Worm (Caenorhabditis elegans) whole organism, early embryonic: ENCODE data around the gene fbxa-28.

ENCODE experiments used
- B0310.2 ChIP-seq: sonication (generic microtip); optimal IDR thresholded peaks from 2 replicates; lab custom pipeline; 2016; ENCODE audit warnings: mild to moderate bottlenecking, missing genetic modification characterization, missing compliant biosample characterization
- F13C5.2 ChIP-seq: sonication (generic microtip); optimal IDR thresholded peaks from 2 replicates; lab custom pipeline; 2017; ENCODE audit warnings: mild to moderate bottlenecking, missing genetic modification characterization, inconsistent platforms, missing compliant biosample characterization
- aly-1 ChIP-seq: sonication (generic microtip); optimal IDR thresholded peaks from 2 replicates; lab custom pipeline; 2016; ENCODE audit warnings: missing genetic modification characterization, missing compliant biosample characterization
- ama-1 ChIP-seq: fragments of 150-350 bp; optimal IDR thresholded peaks from 2 replicates; lab custom pipeline; 2014
- ceh-13 ChIP-seq: fragments of 200-800 bp; sonication (Bioruptor generic); optimal IDR thresholded peaks from 2 replicates; lab custom pipeline; 2018; ENCODE audit warnings: mild to moderate bottlenecking, missing genetic modification characterization, missing compliant biosample characterization
- ceh-36 ChIP-seq: sonication (generic microtip); optimal IDR thresholded peaks from 2 replicates; lab custom pipeline; 2016; ENCODE audit warnings: missing genetic modification characterization, inconsistent platforms, missing compliant biosample characterization
- ets-7 ChIP-seq: sonication (generic microtip); optimal IDR thresholded peaks from 2 replicates; lab custom pipeline; 2016; ENCODE audit warnings: missing genotype, missing genetic modification characterization, missing compliant biosample characterization
- flt-1 ChIP-seq: fragments of 200-800 bp; sonication (Bioruptor generic); IDR thresholded peaks from 2 replicates; pipeline ENCODE4 v1.3.6; 2022; ENCODE audit warnings: missing genetic modification characterization, missing compliant biosample characterization
- hmbx-1 ChIP-seq: sonication (generic microtip); optimal IDR thresholded peaks from 2 replicates; lab custom pipeline; 2016; ENCODE audit warnings: mild to moderate bottlenecking, missing genetic modification characterization, missing compliant biosample characterization
- hmg-4 ChIP-seq: fragments of 200-800 bp; sonication (Bioruptor generic); optimal IDR thresholded peaks from 2 replicates; lab custom pipeline; 2018; ENCODE audit warnings: mild to moderate bottlenecking, missing genetic modification characterization, missing compliant biosample characterization
- hnd-1 ChIP-seq: sonication (generic microtip); optimal IDR thresholded peaks from 2 replicates; lab custom pipeline; 2016; ENCODE audit warnings: missing genetic modification characterization, missing compliant biosample characterization
- pes-1 ChIP-seq: fragments of 200-800 bp; sonication (Bioruptor generic); IDR thresholded peaks from 2 replicates; pipeline ENCODE4 v1.3.6; 2022; ENCODE audit warnings: missing genetic modification reagents, missing genetic modification characterization, missing compliant biosample characterization
- scrt-1 ChIP-seq: fragments of 200-800 bp; sonication (Bioruptor generic); IDR thresholded peaks from 2 replicates; pipeline ENCODE4 v1.3.6; 2022; ENCODE audit warnings: missing genetic modification characterization, missing compliant biosample characterization
- sea-1 ChIP-seq: fragments of 200-800 bp; sonication (Bioruptor generic); conservative IDR thresholded peaks from 2 replicates; pipeline ENCODE4 v1.3.6; 2022; ENCODE audit warnings: missing genetic modification characterization, missing compliant biosample characterization
- tbx-11 ChIP-seq: fragments of 200-800 bp; sonication (Bioruptor generic); IDR thresholded peaks from 2 replicates; pipeline ENCODE4 v1.3.6; 2022; ENCODE audit warnings: missing genetic modification characterization, missing compliant biosample characterization
- tbx-37 ChIP-seq: fragments of 200-800 bp; sonication (Bioruptor generic); conservative IDR thresholded peaks from 2 replicates; pipeline ENCODE4 v1.3.6; 2022; ENCODE audit warnings: missing genetic modification reagents, missing genetic modification characterization, missing compliant biosample characterization
- tra-4 ChIP-seq: sonication (generic microtip); optimal IDR thresholded peaks from 2 replicates; lab custom pipeline; 2017; ENCODE audit warnings: missing genetic modification characterization, missing compliant biosample characterization

The fbxa-28 gene

ce11 chrIII:1293135-1293534 is 4.6 kb upstream of the fbxa-28 start, which contains the start of gene fbxa-36:
TSS of gene fbxa-36 (minus strand) at chrIII:1293235.
- TF ChIP-seq tbx-37 (GFP tag; lab: Robert Waterston, UW) (no peak), sea-1 (no peak), B0310.2 (tag; lab: Kevin White, UChicago) (no peak), ceh-36 (tag; lab: Kevin White, UChicago) (no peak), hmbx-1 (tag; lab: Kevin White, UChicago) (no peak), flt-1 (GFP tag; lab: Robert Waterston, UW) (no peak), hnd-1 (tag; lab: Kevin White, UChicago) (no peak), scrt-1 (GFP tag; lab: Robert Waterston, UW) (no peak), ama-1 (lab: Kevin White, UChicago) (no peak), hmg-4 (no peak), ceh-13 (no peak), tbx-11 (no peak), pes-1 (no peak), tra-4 (tag; lab: Kevin White, UChicago) (no peak), F13C5.2 (no peak), aly-1 (tag; lab: Kevin White, UChicago) (no peak), ets-7 (tag; lab: Kevin White, UChicago) (no peak)

ce11 chrIII:1295149-1295716 is 2.5 kb upstream of the fbxa-28 start, which contains the start of gene fbxa-35:
TSS of gene fbxa-35 (plus strand) at chrIII:1295666.
- no peak for TF ChIP-seq hmbx-1 (tag; lab: Kevin White, UChicago)
- no peak for TF ChIP-seq ceh-36 (tag; lab: Kevin White, UChicago)
- TF ChIP-seq hnd-1 (tag; lab: Kevin White, UChicago) = no peak
- TF ChIP-seq F13C5.2 = no peak
- no peak for TF ChIP-seq ceh-13
- TF ChIP-seq B0310.2 (tag; lab: Kevin White, UChicago) = no peak
- no peak for TF ChIP-seq sea-1
- TF ChIP-seq ets-7 (tag; lab: Kevin White, UChicago) = no peak
- no peak for TF ChIP-seq tra-4 (tag; lab: Kevin White, UChicago)
- no peak for TF ChIP-seq tbx-11
- TF ChIP-seq aly-1 (tag; lab: Kevin White, UChicago) = no peak
- no peak for TF ChIP-seq ama-1 (lab: Kevin White, UChicago)
- TF ChIP-seq flt-1 (GFP tag; lab: Robert Waterston, UW) = no peak
- no peak for TF ChIP-seq scrt-1 (GFP tag; lab: Robert Waterston, UW)
- TF ChIP-seq tbx-37 (GFP tag; lab: Robert Waterston, UW) = no peak

ce11 chrIII:1303414-1303813 is 5.7 kb downstream of the fbxa-28 start, which contains the start of gene fbxa-75:
TSS of gene fbxa-75 (plus strand) at chrIII:1303714.
- TF ChIP-seq B0310.2 (tag; lab: Kevin White, UChicago) (no peak), flt-1 (GFP tag; lab: Robert Waterston, UW) (no peak)

ce11 chrIII:1307333-1307732 is 9.6 kb downstream of the fbxa-28 start:
- TF ChIP-seq hmg-4 = no peak
- no peak for TF ChIP-seq flt-1 (GFP tag; lab: Robert Waterston, UW)
- TF ChIP-seq pes-1 = no peak
- TF ChIP-seq ceh-13 = no peak
- no peak for TF ChIP-seq sea-1
- TF ChIP-seq hmbx-1 (tag; lab: Kevin White, UChicago) = no peak
- TF ChIP-seq ama-1 (lab: Kevin White, UChicago) = no peak
- TF ChIP-seq tbx-37 (GFP tag; lab: Robert Waterston, UW) = no peak
- no peak for TF ChIP-seq F13C5.2
- TF ChIP-seq ceh-36 (tag; lab: Kevin White, UChicago) = no peak
- TF ChIP-seq ets-7 (tag; lab: Kevin White, UChicago) = no peak
- no peak for TF ChIP-seq hnd-1 (tag; lab: Kevin White, UChicago)
- no peak for TF ChIP-seq tbx-11
- TF ChIP-seq aly-1 (tag; lab: Kevin White, UChicago) = no peak
- no peak for TF ChIP-seq tra-4 (tag; lab: Kevin White, UChicago)
- TF ChIP-seq scrt-1 (GFP tag; lab: Robert Waterston, UW) = no peak
- no peak for TF ChIP-seq B0310.2 (tag; lab: Kevin White, UChicago)

- TF ChIP-seq B0310.2 (tag; lab: Kevin White, UChicago) (no peak), hnd-1 (tag; lab: Kevin White, UChicago) (no peak), tra-4 (tag; lab: Kevin White, UChicago) (no peak), scrt-1 (GFP tag; lab: Robert Waterston, UW) (no peak), flt-1 (GFP tag; lab: Robert Waterston, UW) (no peak), ceh-13 (no peak), ets-7 (tag; lab: Kevin White, UChicago) (no peak), hmbx-1 (tag; lab: Kevin White, UChicago) (no peak), tbx-11 (no peak)
Observed at ce11 chrIII:1308209-1308608, 10.5 kb downstream of the fbxa-28 start, which contains the start of gene fbxa-79. TSS of gene fbxa-79 (minus strand) at chrIII:1308294.

ce11 chrIII:1308887-1309286 is 11.2 kb downstream of the fbxa-28 start, which contains the start of gene Y82E9BL.12:
TSS of gene Y82E9BL.12 (plus strand) at chrIII:1309187.
- TF ChIP-seq ceh-36 (tag; lab: Kevin White, UChicago) (no peak), aly-1 (tag; lab: Kevin White, UChicago) (no peak), flt-1 (GFP tag; lab: Robert Waterston, UW) (no peak), hmbx-1 (tag; lab: Kevin White, UChicago) (no peak)

ce11 chrIII:1311367-1311766 is 13.7 kb downstream of the fbxa-28 start:
- TF ChIP-seq aly-1 (tag; lab: Kevin White, UChicago) (no peak), hmg-4 (no peak), B0310.2 (tag; lab: Kevin White, UChicago) (no peak), hnd-1 (tag; lab: Kevin White, UChicago) (no peak), tra-4 (tag; lab: Kevin White, UChicago) (no peak), flt-1 (GFP tag; lab: Robert Waterston, UW) (no peak), tbx-11 (no peak), ceh-36 (tag; lab: Kevin White, UChicago) (no peak)
